Fruit fly (Drosophila melanogaster): Measurements from ENCODE around the gene Lk6.
A peak's percentile ranks its signal among the peaks of the same experiment; 100 is the strongest.

Gene Lk6

dm6 chr3R:11778012-11778865, 14.0 kb upstream of the Lk6 start (continued):
- TF ChIP-seq dan (GFP tag; IDR thresholded peaks at IDR 0.05) (no peak), NK7.1 (GFP tag; optimal IDR thresholded peaks at IDR 0.05) (no peak), Fer1 (GFP tag; optimal IDR thresholded peaks at IDR 0.05) (peak; percentile 57), trem (tag; optimal IDR thresholded peaks at IDR 0.05) (no peak), br (optimal IDR thresholded peaks at IDR 0.05) (no peak), MTF-1 (GFP tag; optimal IDR thresholded peaks at IDR 0.05; ENCODE audit: borderline replicate concordance) (peak; percentile 39), row (GFP tag; IDR thresholded peaks at IDR 0.05) (peak; percentile 94), CG10274 (GFP tag; optimal IDR thresholded peaks at IDR 0.05) (peak; percentile 11), Poxn (GFP tag; IDR thresholded peaks at IDR 0.05) (no peak), CG18599 (GFP tag; optimal IDR thresholded peaks at IDR 0.05) (peak; percentile 44), Mad (GFP tag; optimal IDR thresholded peaks at IDR 0.05) (peak; percentile 6), Gug (GFP tag; IDR thresholded peaks at IDR 0.05) (peak; percentile 45; the same call in 2 of the 4 replicates), CG14014 (GFP tag; IDR thresholded peaks at IDR 0.05) (no peak; the same call in 1 of the 2 replicates), Myb (GFP tag; optimal IDR thresholded peaks at IDR 0.05) (no peak), CG11247 (GFP tag; IDR thresholded peaks at IDR 0.05) (peak; percentile 43; the same call in 1 of the 2 replicates), onecut (GFP tag; IDR thresholded peaks at IDR 0.05) (peak; percentile 56), Mrtf (GFP tag; IDR thresholded peaks at IDR 0.05) (no peak), CG10543 (GFP tag; optimal IDR thresholded peaks at IDR 0.05) (peak; percentile 73), CG7357 (GFP tag; IDR thresholded peaks at IDR 0.05) (peak; percentile 52; the same call in 1 of the 3 replicates), CG10321 (GFP tag; IDR thresholded peaks at IDR 0.05) (no peak; the same call in 1 of the 2 replicates), CG32772 (GFP tag; IDR thresholded peaks at IDR 0.05) (0 out of 2 replicates have a peak, but pooled peaks have one; percentile 53), CG13123 (GFP tag; optimal IDR thresholded peaks at IDR 0.05) (peak; percentile 27), Rfx (GFP tag; IDR thresholded peaks at IDR 0.05) (peak; percentile 50; the same call in 1 of the 2 replicates), cwo (GFP tag; optimal IDR thresholded peaks at IDR 0.05) (peak; percentile 41), Sox100B (GFP tag; optimal IDR thresholded peaks at IDR 0.05) (peak; percentile 90), Camta (GFP tag; optimal IDR thresholded peaks at IDR 0.05) (peak; percentile 2), bowl (GFP tag; IDR thresholded peaks at IDR 0.05) (peak; percentile 41; the same call in 1 of the 2 replicates), CG18011 (GFP tag; optimal IDR thresholded peaks at IDR 0.05) (peak; percentile 37), CG2120 (GFP tag; optimal IDR thresholded peaks at IDR 0.05) (peak; percentile 56), repo (GFP tag; optimal IDR thresholded peaks at IDR 0.05) (peak; percentile 13), sens-2 (GFP tag; IDR thresholded peaks at IDR 0.05) (peak; percentile 49; the same call in 1 of the 2 replicates), CG30403 (GFP tag; optimal IDR thresholded peaks at IDR 0.05) (peak; percentile 70), NC2β (GFP tag; optimal IDR thresholded peaks at IDR 0.05) (peak; percentile 59), bab2 (GFP tag; optimal IDR thresholded peaks at IDR 0.05) (peak; percentile 10), BEAF-32 (GFP tag; optimal IDR thresholded peaks at IDR 0.05) (no peak), CG6689 (GFP tag; IDR thresholded peaks at IDR 0.05) (peak; percentile 33; the same call in 1 of the 2 replicates), Rx (GFP tag; IDR thresholded peaks at IDR 0.05) (no peak), usp (GFP tag; optimal IDR thresholded peaks at IDR 0.05) (no peak), az2 (GFP tag; optimal IDR thresholded peaks at IDR 0.05) (peak; percentile 80), Max (GFP tag; optimal IDR thresholded peaks at IDR 0.05) (peak; percentile 15), tx (GFP tag; optimal IDR thresholded peaks at IDR 0.05) (peak; percentile 12), CG3065 (GFP tag; optimal IDR thresholded peaks at IDR 0.05) (peak; percentile 2), unc-4 (GFP tag; IDR thresholded peaks at IDR 0.05; ENCODE audit: partially characterized antibody) (0 out of 2 replicates have a peak, but pooled peaks have one; percentile 27), CG3281 (GFP tag; optimal IDR thresholded peaks at IDR 0.05) (peak; percentile 65), CG7928 (GFP tag; optimal IDR thresholded peaks at IDR 0.05) (peak; percentile 1), CG9817 (tag; optimal IDR thresholded peaks at IDR 0.05) (peak; percentile 39), sima (GFP tag; optimal IDR thresholded peaks at IDR 0.05) (peak; percentile 18), pros (GFP tag; optimal IDR thresholded peaks at IDR 0.05) (peak; percentile 94), h (optimal IDR thresholded peaks at IDR 0.05) (no peak), Med (GFP tag) (peak; percentile 94)
